Worm (Caenorhabditis elegans): ENCODE results near the gene Y25C1A.8.

Gene Y25C1A.8

ce11 chrII:3062222-3062621 is 14.5 kb downstream of the Y25C1A.8 start:
- peak; percentile 45 for TF ChIP-seq elt-2 (tag; optimal IDR thresholded peaks at IDR 0.05)
- peak in 1 of 2 experiments; percentile 3 for TF ChIP-seq lin-35 (GFP tag; optimal IDR thresholded peaks at IDR 0.05)
- TF ChIP-seq lsy-2 (tag; optimal IDR thresholded peaks at IDR 0.05), result peak in 1 of 2 experiments; percentile 42
- no peak for TF ChIP-seq skn-1 (tag; optimal IDR thresholded peaks at IDR 0.05)
- TF ChIP-seq ceh-88 (GFP tag; IDR thresholded peaks at IDR 0.05), result no peak

ce11 chrII:3061605-3062004 is 15.2 kb downstream of the Y25C1A.8 start:
- TF ChIP-seq hpl-2 (GFP tag; optimal IDR thresholded peaks at IDR 0.05) (no peak), ceh-88 (GFP tag; IDR thresholded peaks at IDR 0.05) (no peak)

DNA sequence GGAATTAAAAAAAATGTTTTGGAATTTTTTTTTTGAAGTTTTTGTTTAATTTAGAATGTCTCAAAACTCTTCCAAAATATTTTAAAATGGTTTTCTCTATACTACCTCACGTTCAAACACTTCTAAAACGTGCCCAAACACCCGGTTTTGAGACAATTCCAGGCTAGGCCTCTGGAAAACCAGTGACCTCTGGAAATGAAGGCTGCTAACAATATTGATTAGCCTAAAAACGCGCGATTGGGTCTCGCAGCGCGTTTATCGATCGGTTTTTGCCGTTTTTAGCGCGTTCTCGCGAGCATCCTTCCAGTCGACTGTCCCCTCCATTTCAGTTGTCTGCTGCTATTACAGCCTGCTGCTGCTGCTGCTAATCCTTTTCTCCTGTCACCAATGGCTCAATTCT is 16.0 kb downstream of the Y25C1A.8 start, which contains the start of gene Y25C1A.6:
Gene Y25C1A.6 (plus strand): TSS at position 301 of the 400 bp plus-strand sequence.
- TF ChIP-seq unc-30 (tag; optimal IDR thresholded peaks at IDR 0.05) (no peak), aly-2 (tag; optimal IDR thresholded peaks at IDR 0.05) (no peak), nhr-84 (tag; optimal IDR thresholded peaks at IDR 0.05) (no peak), elt-2 (tag; optimal IDR thresholded peaks at IDR 0.05) (no peak), ztf-4 (tag; optimal IDR thresholded peaks at IDR 0.05) (no peak), lin-14 (GFP tag; optimal IDR thresholded peaks at IDR 0.05) (no peak), nhr-85 (tag) (no peak), nhr-20 (tag; optimal IDR thresholded peaks at IDR 0.05) (no peak), mep-1 (tag; optimal IDR thresholded peaks at IDR 0.05) (no peak), sup-37 (GFP tag; optimal IDR thresholded peaks at IDR 0.05) (no peak), ceh-82 (tag; optimal IDR thresholded peaks at IDR 0.05) (no peak), vab-15 (tag; optimal IDR thresholded peaks at IDR 0.05) (no peak), rnt-1 (tag; optimal IDR thresholded peaks at IDR 0.05) (no peak), ceh-90 (tag; optimal IDR thresholded peaks at IDR 0.05) (no peak), nhr-76 (tag; optimal IDR thresholded peaks at IDR 0.05) (no peak)

ce11 chrII:3056266-3056872 is 20.4 kb downstream of the Y25C1A.8 start, which contains the start of gene lin-8:
Gene lin-8 (plus strand): TSS chrII:3056822.
- TF ChIP-seq lir-3 (tag; optimal IDR thresholded peaks at IDR 0.05; ENCODE audit: poor library complexity) (no peak), mab-9 (GFP tag; IDR thresholded peaks at IDR 0.05) (no peak), hlh-17 (GFP tag; optimal IDR thresholded peaks at IDR 0.05; ENCODE audit: borderline replicate concordance) (no peak)

- peak; percentile 24 for TF ChIP-seq rnt-1 (tag; optimal IDR thresholded peaks at IDR 0.05)
- TF ChIP-seq sup-37 (GFP tag; optimal IDR thresholded peaks at IDR 0.05), result no peak
- TF ChIP-seq snu-23 (GFP tag; optimal IDR thresholded peaks at IDR 0.05), result peak; percentile 20
- TF ChIP-seq efl-1 (optimal IDR thresholded peaks at IDR 0.05), result no peak
- TF ChIP-seq efl-1 (GFP tag; optimal IDR thresholded peaks at IDR 0.05 in 1 of 2), result no peak
- no peak for TF ChIP-seq lir-3 (tag; optimal IDR thresholded peaks at IDR 0.05; ENCODE audit: poor library complexity)
- no peak for TF ChIP-seq C04F5.9 (tag; optimal IDR thresholded peaks at IDR 0.05)
- TF ChIP-seq unc-62 (GFP tag; optimal IDR thresholded peaks at IDR 0.05), result no peak
- no peak for TF ChIP-seq blmp-1 (tag; optimal IDR thresholded peaks at IDR 0.05)
- TF ChIP-seq skn-1 (tag; optimal IDR thresholded peaks at IDR 0.05), result peak; percentile 17
- no peak for TF ChIP-seq egl-27 (tag; optimal IDR thresholded peaks at IDR 0.05)
- peak; percentile 9 for TF ChIP-seq dsc-1 (tag; optimal IDR thresholded peaks at IDR 0.05)
- peak in 1 of 3 experiments; percentile 49 for TF ChIP-seq ceh-82 (tag; optimal IDR thresholded peaks at IDR 0.05)
- peak; percentile 73 for TF ChIP-seq lin-14 (GFP tag; optimal IDR thresholded peaks at IDR 0.05)
- TF ChIP-seq mef-2 (tag; optimal IDR thresholded peaks at IDR 0.05), result no peak
- peak; percentile 20 to 22 for TF ChIP-seq lin-35 (GFP tag; optimal IDR thresholded peaks at IDR 0.05)
- TF ChIP-seq nhr-47 (tag; optimal IDR thresholded peaks at IDR 0.05), result peak; percentile 27
- TF ChIP-seq mep-1 (tag; optimal IDR thresholded peaks at IDR 0.05), result peak; percentile 33
- peak in 1 of 3 experiments; percentile 9 for TF ChIP-seq dpl-1 (GFP tag; optimal IDR thresholded peaks at IDR 0.05)
- no peak for TF ChIP-seq grh-1 (GFP tag; IDR thresholded peaks at IDR 0.05)
- TF ChIP-seq ztf-4 (tag; optimal IDR thresholded peaks at IDR 0.05), result no peak
- TF ChIP-seq nhr-12 (tag; optimal IDR thresholded peaks at IDR 0.05), result no peak
- no peak for TF ChIP-seq pqm-1 (tag; optimal IDR thresholded peaks at IDR 0.05)
These were observed 21.2 kb downstream of the Y25C1A.8 start for ce11 chrII:3055531-3055930.

Measured in whole organism, L1 larva.